Worm (Caenorhabditis elegans) whole organism, midembryonic: ENCODE measurements around the gene lido-17.

Source experiments
- flt-1 ChIP-seq: fragments of 200-800 bp; sonication (Bioruptor generic); IDR thresholded peaks from 2 replicates; pipeline ENCODE4 v1.3.6; 2022; ENCODE audit warnings: missing genetic modification characterization, missing compliant biosample characterization
- med-1 ChIP-seq: sonication (generic microtip); optimal IDR thresholded peaks from 2 replicates; lab custom pipeline; 2017; ENCODE audit warnings: missing genetic modification characterization, mild to moderate bottlenecking, missing compliant biosample characterization, antibody characterized with exemption, missing genetic modification reagents; ENCODE audit not compliant: insufficient read depth
- ref-1 ChIP-seq: fragments of 200-800 bp; sonication (Bioruptor generic); conservative IDR thresholded peaks from 2 replicates; pipeline ENCODE4 v1.3.6; 2022; ENCODE audit warnings: missing genetic modification reagents, missing genetic modification characterization, missing compliant biosample characterization
- ztf-23 ChIP-seq: fragments of 200-800 bp; sonication (Bioruptor generic); IDR thresholded peaks from 2 replicates; pipeline ENCODE4 v1.3.6; 2022; ENCODE audit warnings: missing genetic modification reagents, missing genetic modification characterization, missing compliant biosample characterization
- ztf-29 ChIP-seq: fragments of 200-800 bp; sonication (Bioruptor generic); IDR thresholded peaks from 2 replicates; pipeline ENCODE4 v1.3.6; 2022; ENCODE audit warnings: missing genetic modification reagents, missing genetic modification characterization, missing compliant biosample characterization

- TF ChIP-seq flt-1 (GFP tag; lab: Robert Waterston, UW) (no peak), ztf-29 (GFP tag; lab: Robert Waterston, UW) (no peak), ref-1 (GFP tag; lab: Robert Waterston, UW) (no peak), ztf-23 (GFP tag; lab: Robert Waterston, UW) (no peak), med-1 (GFP tag; lab: Kevin White, UChicago) (no peak)
These were observed 47.4 kb upstream of the lido-17 start, which contains the start of gene chil-17 for ce11 chrII:9440060-9440459.
